Worm (Caenorhabditis elegans) whole organism, young adult: ENCODE results near the gene T07A9.15.

ENCODE experiments used
- B0019.2 ChIP-seq: fragments of 200-800 bp; sonication (Bioruptor generic); conservative IDR thresholded peaks from 2 replicates; pipeline ENCODE4 v1.3.6; 2022; ENCODE audit warnings: missing genetic modification reagents, missing genetic modification characterization, missing compliant biosample characterization
- B0336.3 ChIP-seq: fragments of 200-800 bp; sonication (Bioruptor generic); IDR thresholded peaks from 2 replicates; pipeline ENCODE4 v1.3.6; 2022; ENCODE audit warnings: missing genetic modification characterization, missing compliant biosample characterization
- C17E4.6 ChIP-seq: fragments of 200-800 bp; sonication (Bioruptor generic); IDR thresholded peaks from 2 replicates; pipeline ENCODE4 v1.3.6; 2022; ENCODE audit warnings: missing genetic modification reagents, missing genetic modification characterization, missing compliant biosample characterization
- F22D6.2 ChIP-seq: sonication (generic microtip); optimal IDR thresholded peaks from 2 replicates; lab custom pipeline; 2016; ENCODE audit warnings: mild to moderate bottlenecking, missing genetic modification characterization, missing compliant biosample characterization
- F37B4.10 ChIP-seq: fragments of 200-800 bp; sonication (Bioruptor generic); IDR thresholded peaks from 2 replicates; pipeline ENCODE4 v1.3.6; 2022; ENCODE audit warnings: missing genetic modification characterization, missing compliant biosample characterization
- F49E8.2 ChIP-seq: sonication (generic microtip); optimal IDR thresholded peaks from 3 replicates; lab custom pipeline; 2017; ENCODE audit warnings: missing genetic modification characterization, mild to moderate bottlenecking, missing compliant biosample characterization, antibody characterized with exemption, moderate library complexity; ENCODE audit not compliant: insufficient read depth
- F52B5.7 ChIP-seq: sonication (generic microtip); optimal IDR thresholded peaks from 2 replicates; lab custom pipeline; 2016; ENCODE audit warnings: mild to moderate bottlenecking, missing genetic modification characterization, missing compliant biosample characterization
- K11D2.4 ChIP-seq: fragments of 200-800 bp; sonication (Bioruptor generic); IDR thresholded peaks from 2 replicates; pipeline ENCODE4 v1.3.6; 2022; ENCODE audit warnings: missing genetic modification reagents, missing genetic modification characterization, missing compliant biosample characterization
- Y53G8AR.9 ChIP-seq: fragments of 200-800 bp; sonication (Bioruptor generic); conservative IDR thresholded peaks from 2 replicates; pipeline ENCODE4 v1.3.6; 2022; ENCODE audit warnings: missing genetic modification reagents, missing genetic modification characterization, missing compliant biosample characterization
- Y56A3A.18 ChIP-seq: fragments of 200-800 bp; sonication (Bioruptor generic); IDR thresholded peaks from 2 replicates; pipeline ENCODE4 v1.3.6; 2022; ENCODE audit warnings: missing genetic modification reagents, missing genetic modification characterization, missing compliant biosample characterization
- Y95B8A.8 ChIP-seq: fragments of 200-800 bp; sonication (Bioruptor generic); IDR thresholded peaks from 2 replicates; pipeline ENCODE4 v1.3.6; 2022; ENCODE audit warnings: missing genetic modification reagents, missing genetic modification characterization, missing compliant biosample characterization
- attf-3 ChIP-seq: fragments of 200-800 bp; sonication (Bioruptor generic); conservative IDR thresholded peaks from 2 replicates; pipeline ENCODE4 v1.3.6; 2022; ENCODE audit warnings: missing genetic modification reagents, missing genetic modification characterization, missing compliant biosample characterization
- attf-5 ChIP-seq: fragments of 200-800 bp; sonication (Bioruptor generic); optimal IDR thresholded peaks from 2 replicates; lab custom pipeline; 2018; ENCODE audit warnings: mild to moderate bottlenecking, missing genetic modification characterization, missing compliant biosample characterization
- bed-1 ChIP-seq: fragments of 200-800 bp; sonication (Bioruptor generic); IDR thresholded peaks from 2 replicates; pipeline ENCODE4 v1.3.6; 2022; ENCODE audit warnings: missing genetic modification reagents, missing genetic modification characterization, missing compliant biosample characterization
- ccch-3 ChIP-seq: fragments of 200-800 bp; sonication (Bioruptor generic); optimal IDR thresholded peaks from 2 replicates; lab custom pipeline; 2018; ENCODE audit warnings: mild to moderate bottlenecking, missing genetic modification characterization, missing compliant biosample characterization
- ceh-79 ChIP-seq: sonication (generic microtip); optimal IDR thresholded peaks from 2 replicates; lab custom pipeline; 2017; ENCODE audit warnings: mild to moderate bottlenecking, missing genetic modification characterization, missing compliant biosample characterization
- chd-7 ChIP-seq: sonication (generic microtip); optimal IDR thresholded peaks from 2 replicates; lab custom pipeline; 2016; ENCODE audit warnings: mild to moderate bottlenecking, missing genetic modification characterization, moderate library complexity, missing compliant biosample characterization
- dpff-1 ChIP-seq: sonication (generic microtip); optimal IDR thresholded peaks from 2 replicates; lab custom pipeline; 2017; ENCODE audit warnings: mild to moderate bottlenecking, missing genetic modification characterization, missing compliant biosample characterization
- egl-44 ChIP-seq: fragments of 200-800 bp; sonication (Bioruptor generic); IDR thresholded peaks from 2 replicates; pipeline ENCODE4 v1.3.6; 2022; ENCODE audit warnings: missing genetic modification reagents, missing genetic modification characterization, missing compliant biosample characterization
- egrh-3 ChIP-seq: fragments of 200-800 bp; sonication (Bioruptor generic); IDR thresholded peaks from 2 replicates; pipeline ENCODE4 v1.3.6; 2022; ENCODE audit warnings: missing genetic modification reagents, missing genetic modification characterization, missing compliant biosample characterization
- fkh-3 ChIP-seq: sonication (generic microtip); optimal IDR thresholded peaks from 2 replicates; lab custom pipeline; 2016; ENCODE audit warnings: mild to moderate bottlenecking, missing genetic modification characterization, missing compliant biosample characterization
- gei-17 ChIP-seq: fragments of 200-800 bp; sonication (Bioruptor generic); optimal IDR thresholded peaks from 2 replicates; lab custom pipeline; 2018; ENCODE audit warnings: mild to moderate bottlenecking, missing genetic modification characterization, missing compliant biosample characterization
- hmg-20 ChIP-seq: fragments of 200-800 bp; sonication (Bioruptor generic); IDR thresholded peaks from 2 replicates; pipeline ENCODE4 v1.3.6; 2022; ENCODE audit warnings: missing genetic modification reagents, missing genetic modification characterization, missing compliant biosample characterization
- let-526 ChIP-seq: fragments of 200-800 bp; sonication (Bioruptor generic); IDR thresholded peaks from 2 replicates; pipeline ENCODE4 v1.3.6; 2022; ENCODE audit warnings: missing genetic modification reagents, missing genetic modification characterization, missing compliant biosample characterization
- let-607 ChIP-seq, 2 experiments: fragments of 200-800 bp in 1 of 2; sonication (Bioruptor generic) in 1 of 2; sonication (generic microtip) in 1 of 2; optimal IDR thresholded peaks; 2 replicates each; lab custom pipeline; 2016 to 2018; ENCODE audit warnings: mild to moderate bottlenecking in 2 of 2, missing compliant biosample characterization in 2 of 2, missing genetic modification characterization in 2 of 2, moderate library complexity in 2 of 2, missing genotype in 1 of 2
- lin-35 ChIP-seq, 3 experiments: fragments of 150-350 bp in 2 of 3; sonication (generic microtip) in 1 of 3; optimal IDR thresholded peaks; 2 replicates each; lab custom pipeline; 2014 to 2018; ENCODE audit warnings: missing biosample characterization in 3 of 3, missing genetic modification characterization in 3 of 3, missing genetic modification reagents in 3 of 3
- lin-40 ChIP-seq: sonication (generic microtip); optimal IDR thresholded peaks from 2 replicates; lab custom pipeline; 2016; ENCODE audit warnings: missing genetic modification characterization, mild to moderate bottlenecking, missing compliant biosample characterization, missing genotype, missing genetic modification reagents
- lsy-27 ChIP-seq: sonication (generic microtip); optimal IDR thresholded peaks from 2 replicates; lab custom pipeline; 2017; ENCODE audit warnings: missing genetic modification characterization, mild to moderate bottlenecking, missing compliant biosample characterization, antibody characterized with exemption, missing genotype, borderline replicate concordance; ENCODE audit not compliant: insufficient read depth
- madf-8 ChIP-seq: fragments of 200-800 bp; sonication (Bioruptor generic); conservative IDR thresholded peaks from 2 replicates; pipeline ENCODE4 v1.3.6; 2022; ENCODE audit warnings: missing genetic modification reagents, missing genetic modification characterization, missing compliant biosample characterization
- mcd-1 ChIP-seq: fragments of 200-800 bp; sonication (Bioruptor generic); IDR thresholded peaks from 2 replicates; pipeline ENCODE4 v1.3.6; 2022; ENCODE audit warnings: missing genetic modification reagents, missing genetic modification characterization, missing compliant biosample characterization
- mes-4 ChIP-seq: sonication (generic microtip); optimal IDR thresholded peaks from 2 replicates; lab custom pipeline; 2016; ENCODE audit warnings: missing genotype, missing genetic modification characterization, missing compliant biosample characterization
- nfya-2 ChIP-seq: fragments of 200-800 bp; sonication (Bioruptor generic); IDR thresholded peaks from 2 replicates; pipeline ENCODE4 v1.3.6; 2022; ENCODE audit warnings: missing genetic modification reagents, missing genetic modification characterization, missing compliant biosample characterization
- nfyb-1 ChIP-seq: fragments of 200-800 bp; sonication (Bioruptor generic); IDR thresholded peaks from 2 replicates; pipeline ENCODE4 v1.3.6; 2022; ENCODE audit warnings: missing genetic modification reagents, missing genetic modification characterization, missing compliant biosample characterization
- nhr-120 ChIP-seq: fragments of 200-800 bp; sonication (Bioruptor generic); IDR thresholded peaks from 2 replicates; pipeline ENCODE4 v1.3.6; 2022; ENCODE audit warnings: missing genetic modification characterization, missing compliant biosample characterization
- nhr-179 ChIP-seq: sonication (generic microtip); optimal IDR thresholded peaks from 2 replicates; lab custom pipeline; 2016; ENCODE audit warnings: mild to moderate bottlenecking, missing genetic modification characterization, missing compliant biosample characterization
- pha-4 ChIP-seq: fragments of 150-350 bp; sonication (generic microtip); optimal IDR thresholded peaks from 2 replicates; lab custom pipeline; 2014; ENCODE audit warnings: missing biosample characterization, missing genetic modification reagents, missing genetic modification characterization
- repo-1 ChIP-seq: sonication (generic microtip); optimal IDR thresholded peaks from 2 replicates; lab custom pipeline; 2017; ENCODE audit warnings: mild to moderate bottlenecking, missing genetic modification characterization, missing compliant biosample characterization
- snpc-3.4 ChIP-seq: sonication (generic microtip); optimal IDR thresholded peaks from 2 replicates; lab custom pipeline; 2017; ENCODE audit warnings: missing genetic modification characterization, mild to moderate bottlenecking, missing compliant biosample characterization, antibody characterized with exemption, moderate library complexity, missing genotype, missing genetic modification reagents
- snpc-4 ChIP-seq, 5 experiments: fragments of 150-350 bp in 1 of 5; sonication (generic microtip) in 4 of 5; optimal IDR thresholded peaks; 2 replicates each; lab custom pipeline; 2014 to 2018; ENCODE audit warnings: missing genetic modification characterization in 5 of 5, missing biosample characterization in 3 of 5, antibody characterized with exemption in 2 of 5, mild to moderate bottlenecking in 2 of 5, missing compliant biosample characterization in 2 of 5, missing genotype in 2 of 5, moderate library complexity in 2 of 5, missing genetic modification reagents in 1 of 5
- somi-1 ChIP-seq: fragments of 200-800 bp; sonication (Bioruptor generic); optimal IDR thresholded peaks from 2 replicates; lab custom pipeline; 2018; ENCODE audit warnings: mild to moderate bottlenecking, missing genetic modification characterization, missing compliant biosample characterization
- sptf-2 ChIP-seq: fragments of 200-800 bp; sonication (Bioruptor generic); optimal IDR thresholded peaks from 2 replicates; lab custom pipeline; 2018; ENCODE audit warnings: mild to moderate bottlenecking, missing genetic modification characterization, missing compliant biosample characterization
- tbp1 ChIP-seq: fragments of 200-800 bp; sonication (Bioruptor generic); optimal IDR thresholded peaks from 2 replicates; lab custom pipeline; 2018; ENCODE audit warnings: mild to moderate bottlenecking, missing genetic modification characterization, missing compliant biosample characterization
- tbx-9 ChIP-seq: sonication (generic microtip); optimal IDR thresholded peaks from 2 replicates; lab custom pipeline; 2016; ENCODE audit warnings: borderline replicate concordance, missing genetic modification characterization, inconsistent platforms, missing compliant biosample characterization
- tlf-1 ChIP-seq: fragments of 200-800 bp; sonication (Bioruptor generic); optimal IDR thresholded peaks from 2 replicates; lab custom pipeline; 2018; ENCODE audit warnings: mild to moderate bottlenecking, missing genetic modification characterization, missing compliant biosample characterization
- unc-130 ChIP-seq: sonication (generic microtip); optimal IDR thresholded peaks from 2 replicates; lab custom pipeline; 2016; ENCODE audit warnings: missing genetic modification reagents, missing genetic modification characterization, missing compliant biosample characterization
- ztf-18 ChIP-seq: sonication (generic microtip); optimal IDR thresholded peaks from 2 replicates; lab custom pipeline; 2016; ENCODE audit warnings: missing genotype, mild to moderate bottlenecking, missing genetic modification characterization, missing compliant biosample characterization
- ztf-22 ChIP-seq: fragments of 200-800 bp; sonication (Bioruptor generic); optimal IDR thresholded peaks from 2 replicates; lab custom pipeline; 2018; ENCODE audit warnings: mild to moderate bottlenecking, missing genetic modification characterization, moderate library complexity, missing compliant biosample characterization
- ztf-25 ChIP-seq: fragments of 200-800 bp; sonication (Bioruptor generic); IDR thresholded peaks from 2 replicates; pipeline ENCODE4 v1.3.6; 2022; ENCODE audit warnings: missing genetic modification reagents, missing genetic modification characterization, missing compliant biosample characterization

T07A9.15 gene

ce11 chrIV:386576-386975, 6.8 kb downstream of the T07A9.15 start, which contains the start of gene T07A9.14 (continued):
- TF ChIP-seq Y95B8A.8 (GFP tag; lab: Robert Waterston, UW): no peak
- TF ChIP-seq nfyb-1 (GFP tag; lab: Robert Waterston, UW): peak; percentile 60; the same call in 1 of the 2 replicates
- TF ChIP-seq nfya-2 (GFP tag; lab: Robert Waterston, UW): 0 out of 2 replicates have a peak, but pooled peaks have one; percentile 8
- no peak for TF ChIP-seq fkh-3 (tag; lab: Kevin White, UChicago)
- TF ChIP-seq somi-1 (GFP tag; lab: Kevin White, UChicago): no peak
- no peak for TF ChIP-seq nhr-120 (GFP tag; lab: Robert Waterston, UW)
- TF ChIP-seq Y53G8AR.9 (GFP tag; lab: Robert Waterston, UW): peak; percentile 58; the same call in 1 of the 2 replicates
- peak; percentile 64; the same call in 1 of the 2 replicates for TF ChIP-seq B0336.3 (GFP tag; lab: Robert Waterston, UW)
- TF ChIP-seq mes-4 (tag; lab: Kevin White, UChicago): peak; percentile 11
- no peak for TF ChIP-seq hmg-20
- TF ChIP-seq lsy-27 (tag; lab: Kevin White, UChicago): no peak
- no peak for TF ChIP-seq K11D2.4
- TF ChIP-seq sptf-2 (GFP tag; lab: Kevin White, UChicago): no peak
- TF ChIP-seq snpc-4 (GFP tag; optimal IDR thresholded peaks at IDR 0.05; lab: Kevin White, UChicago): no peak
- TF ChIP-seq snpc-4 (tag; optimal IDR thresholded peaks at IDR 0.05; lab: Kevin White, UChicago): peak in 2 of 4 experiments; percentile 2 to 29
- no peak for TF ChIP-seq nhr-179 (tag; lab: Kevin White, UChicago)
- peak; percentile 27 for TF ChIP-seq tlf-1 (GFP tag; lab: Kevin White, UChicago)
- TF ChIP-seq F49E8.2 (tag; lab: Kevin White, UChicago): peak; percentile 52
- no peak for TF ChIP-seq ztf-22
- TF ChIP-seq madf-8: no peak
- TF ChIP-seq attf-3 (GFP tag; lab: Robert Waterston, UW): no peak
- peak in 1 of 3 experiments; percentile 53 for TF ChIP-seq lin-35 (GFP tag; optimal IDR thresholded peaks at IDR 0.05; lab: Kevin White, UChicago)
- TF ChIP-seq ccch-3: no peak
- TF ChIP-seq let-526 (GFP tag; lab: Robert Waterston, UW): no peak
- TF ChIP-seq Y56A3A.18: 0 out of 2 replicates have a peak, but pooled peaks have one; percentile 18
- no peak for TF ChIP-seq ztf-18 (tag; lab: Kevin White, UChicago)
- TF ChIP-seq pha-4: no peak
- TF ChIP-seq tbp1 (GFP tag; lab: Kevin White, UChicago): no peak
- no peak for TF ChIP-seq bed-1 (GFP tag; lab: Robert Waterston, UW)
- no peak for TF ChIP-seq egrh-3
- TF ChIP-seq C17E4.6 (GFP tag; lab: Robert Waterston, UW): no peak
- TF ChIP-seq chd-7 (tag; lab: Kevin White, UChicago): no peak
- TF ChIP-seq repo-1: peak; percentile 43
- no peak for TF ChIP-seq lin-40 (tag; lab: Kevin White, UChicago)
- no peak for TF ChIP-seq tbx-9
- no peak for TF ChIP-seq ceh-79
- TF ChIP-seq attf-5: no peak
- no peak for TF ChIP-seq F37B4.10 (GFP tag; lab: Robert Waterston, UW)
- peak; percentile 37; the same call in 1 of the 2 replicates for TF ChIP-seq mcd-1 (GFP tag; lab: Robert Waterston, UW)
- no peak for TF ChIP-seq gei-17
- TF ChIP-seq unc-130 (GFP tag; lab: Kevin White, UChicago): no peak
- TF ChIP-seq B0019.2: no peak
- no peak for TF ChIP-seq F22D6.2 (tag; lab: Kevin White, UChicago)
- no peak for TF ChIP-seq dpff-1
- no peak for TF ChIP-seq ztf-25 (GFP tag; lab: Robert Waterston, UW)
- no peak for TF ChIP-seq let-607 (tag; optimal IDR thresholded peaks at IDR 0.05; lab: Kevin White, UChicago)
- TF ChIP-seq F52B5.7 (tag; lab: Kevin White, UChicago): no peak
- TF ChIP-seq egl-44 (GFP tag; lab: Robert Waterston, UW): no peak
- no peak for TF ChIP-seq snpc-3.4 (tag; lab: Kevin White, UChicago)
